Worm (Caenorhabditis elegans): ENCODE results near the gene abl-1.

abl-1 gene

ce11 chrX:10566775-10567174 lies 57.2 kb downstream of the abl-1 start (continued):
- TF ChIP-seq lsy-2 (tag; optimal IDR thresholded peaks at IDR 0.05) (no peak), aha-1 (tag) (peak; percentile 75), nhr-76 (tag; optimal IDR thresholded peaks at IDR 0.05) (no peak), mdl-1 (tag; optimal IDR thresholded peaks at IDR 0.05) (no peak), ceh-32 (tag; optimal IDR thresholded peaks at IDR 0.05; ENCODE audit: poor library complexity) (no peak)

ce11 chrX:10559203-10559602 lies 64.8 kb downstream of the abl-1 start, which contains the start of gene F59F5.7:
Gene F59F5.7, plus strand, starts transcription at chrX:10559503.
- TF ChIP-seq aha-1 (tag) (peak; percentile 62), dmd-6 (GFP tag; IDR thresholded peaks at IDR 0.05) (no peak)

- no peak for TF ChIP-seq lin-15B (tag; optimal IDR thresholded peaks at IDR 0.05)
- no peak for TF ChIP-seq madf-9 (GFP tag; conservative IDR thresholded peaks at IDR 0.05)
- TF ChIP-seq aha-1 (tag) = peak; percentile 94
- no peak for TF ChIP-seq ctbp-1 (GFP tag; IDR thresholded peaks at IDR 0.05)
- TF ChIP-seq mep-1 (tag; optimal IDR thresholded peaks at IDR 0.05) = no peak
Observed at ce11 chrX:10556764-10557163, 67.2 kb downstream of the abl-1 start.

All from whole organism, L4 larva.